Worm (Caenorhabditis elegans): ENCODE data around the gene bli-5.

bli-5 gene

ce11 chrIII:13418975-13419374, 10.6 kb downstream of the bli-5 start:
- no peak for TF ChIP-seq ceh-6 (GFP tag; optimal IDR thresholded peaks at IDR 0.05)

ce11 chrIII:13411202-13411601, 18.4 kb downstream of the bli-5 start:
- TF ChIP-seq ceh-34 (tag; optimal IDR thresholded peaks at IDR 0.05): no peak
- no peak for TF ChIP-seq unc-3 (GFP tag; conservative IDR thresholded peaks at IDR 0.05)
- no peak for TF ChIP-seq unc-3 (tag; optimal IDR thresholded peaks at IDR 0.05)
- TF ChIP-seq T23F11.4 (GFP tag; optimal IDR thresholded peaks at IDR 0.05): no peak
- TF ChIP-seq ceh-18 (tag; optimal IDR thresholded peaks at IDR 0.05): no peak
- TF ChIP-seq C08G9.2 (tag; optimal IDR thresholded peaks at IDR 0.05): no peak
- no peak for TF ChIP-seq tbx-2 (tag; optimal IDR thresholded peaks at IDR 0.05)
- TF ChIP-seq dmd-4 (tag; optimal IDR thresholded peaks at IDR 0.05; ENCODE audit: borderline replicate concordance): no peak
- no peak for TF ChIP-seq lim-6 (tag; optimal IDR thresholded peaks at IDR 0.05)
- TF ChIP-seq ceh-19 (GFP tag; optimal IDR thresholded peaks at IDR 0.05): no peak
- no peak for TF ChIP-seq fax-1 (tag; optimal IDR thresholded peaks at IDR 0.05)
- no peak for TF ChIP-seq pha-2 (tag; optimal IDR thresholded peaks at IDR 0.05)
- no peak for TF ChIP-seq ceh-45 (GFP tag; IDR thresholded peaks at IDR 0.05)
- TF ChIP-seq ceh-2 (tag; optimal IDR thresholded peaks at IDR 0.05): no peak

- TF ChIP-seq K09A11.1 (tag; optimal IDR thresholded peaks at IDR 0.05; ENCODE audit: insufficient read depth) (no peak), zip-5 (tag; optimal IDR thresholded peaks at IDR 0.05) (no peak), elt-4 (tag; optimal IDR thresholded peaks at IDR 0.05) (no peak), eyg-1 (tag; optimal IDR thresholded peaks at IDR 0.05) (no peak), sdc-2 (tag; optimal IDR thresholded peaks at IDR 0.05) (no peak), unc-3 (GFP tag; conservative IDR thresholded peaks at IDR 0.05) (no peak), unc-3 (tag; optimal IDR thresholded peaks at IDR 0.05) (no peak), elt-2 (tag; optimal IDR thresholded peaks at IDR 0.05) (no peak), nhr-232 (tag; optimal IDR thresholded peaks at IDR 0.05) (no peak), fkh-6 (tag; optimal IDR thresholded peaks at IDR 0.05) (no peak), ama-1 (optimal IDR thresholded peaks at IDR 0.05) (no peak), odd-2 (tag; optimal IDR thresholded peaks at IDR 0.05) (no peak), K02D7.2 (tag; optimal IDR thresholded peaks at IDR 0.05) (no peak), rnt-1 (tag; optimal IDR thresholded peaks at IDR 0.05) (no peak), mec-3 (tag; optimal IDR thresholded peaks at IDR 0.05; ENCODE audit: borderline replicate concordance) (no peak), nfya-1 (tag; optimal IDR thresholded peaks at IDR 0.05) (no peak), che-1 (tag; optimal IDR thresholded peaks at IDR 0.05) (no peak), pqm-1 (tag; optimal IDR thresholded peaks at IDR 0.05) (no peak), C38D4.7 (GFP tag; optimal IDR thresholded peaks at IDR 0.05) (no peak)
These were observed 20.1 kb downstream of the bli-5 start, which contains the start of gene myo-6 for ce11 chrIII:13409498-13409897. Gene myo-6 (plus strand): TSS chrIII:13409798.

DNA sequence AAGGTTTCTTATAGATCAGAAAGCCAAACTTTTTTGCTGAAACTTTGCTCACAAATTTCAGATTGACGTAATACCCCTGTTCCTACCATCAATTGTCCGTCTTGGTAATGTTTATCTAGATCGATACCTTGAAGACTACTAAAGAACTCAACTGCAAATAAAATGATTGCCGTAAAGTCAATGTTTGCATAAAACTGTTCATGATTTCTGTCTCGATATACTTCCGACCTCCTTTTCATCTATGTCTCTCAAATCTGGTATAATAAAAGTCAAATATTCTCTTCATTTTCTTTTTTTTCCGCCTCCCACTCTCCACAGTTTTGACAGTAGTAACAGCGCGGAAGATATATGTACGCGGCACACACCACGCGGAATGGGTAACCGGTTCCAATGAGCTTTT, 24.1 kb downstream of the bli-5 start, which contains the start of gene nas-1:
nas-1 (plus strand) TSS at position 301 of the 400 bp plus-strand sequence.
- no peak for TF ChIP-seq pqm-1 (tag; optimal IDR thresholded peaks at IDR 0.05)
- TF ChIP-seq mec-3 (tag; optimal IDR thresholded peaks at IDR 0.05; ENCODE audit: borderline replicate concordance): no peak
- no peak for TF ChIP-seq ceh-9 (tag; optimal IDR thresholded peaks at IDR 0.05)
- TF ChIP-seq sox-4 (tag; optimal IDR thresholded peaks at IDR 0.05): no peak
- TF ChIP-seq zip-5 (tag; optimal IDR thresholded peaks at IDR 0.05): no peak
- no peak for TF ChIP-seq hlh-30 (tag; optimal IDR thresholded peaks at IDR 0.05; ENCODE audit: insufficient read depth)
- TF ChIP-seq ceh-2 (tag; optimal IDR thresholded peaks at IDR 0.05): no peak
- no peak for TF ChIP-seq ceh-34 (tag; optimal IDR thresholded peaks at IDR 0.05)
- no peak for TF ChIP-seq lin-11 (tag; optimal IDR thresholded peaks at IDR 0.05)
- TF ChIP-seq unc-86 (tag; optimal IDR thresholded peaks at IDR 0.05): no peak
- TF ChIP-seq ceh-48 (tag; optimal IDR thresholded peaks at IDR 0.05): no peak
- no peak for TF ChIP-seq K02D7.2 (tag; optimal IDR thresholded peaks at IDR 0.05)
- no peak for TF ChIP-seq ref-2 (tag; optimal IDR thresholded peaks at IDR 0.05)
- TF ChIP-seq ceh-14 (tag; optimal IDR thresholded peaks at IDR 0.05): no peak
- no peak for TF ChIP-seq pha-4 (tag; optimal IDR thresholded peaks at IDR 0.05)
- TF ChIP-seq ttx-3 (tag; optimal IDR thresholded peaks at IDR 0.05): no peak
